Worm (Caenorhabditis elegans) whole organism, mixed stage, embryonic: ENCODE data around the gene Y43F8B.18.

Experiments
- M03D4.4 ChIP-seq: sonication (generic microtip); optimal IDR thresholded peaks from 2 replicates; lab custom pipeline; 2017; ENCODE audit warnings: mild to moderate bottlenecking, missing genetic modification characterization, missing compliant biosample characterization
- blmp-1 ChIP-seq: fragments of 150-350 bp; optimal IDR thresholded peaks from 2 replicates; lab custom pipeline; 2014; ENCODE audit warnings: missing biosample characterization, missing genetic modification characterization
- ces-1 ChIP-seq: fragments of 150-350 bp; optimal IDR thresholded peaks from 2 replicates; lab custom pipeline; 2014; ENCODE audit warnings: missing biosample characterization, missing genetic modification reagents, missing genetic modification characterization
- drap-1 ChIP-seq: fragments of 200-800 bp; sonication (Bioruptor generic); optimal IDR thresholded peaks from 3 replicates; lab custom pipeline; 2018; ENCODE audit warnings: mild to moderate bottlenecking, missing genetic modification characterization, missing compliant biosample characterization
- mab-5 ChIP-seq: fragments of 150-350 bp; optimal IDR thresholded peaks from 2 replicates; lab custom pipeline; 2014; ENCODE audit warnings: missing biosample characterization, missing genetic modification characterization
- mep-1 ChIP-seq: fragments of 150-350 bp; optimal IDR thresholded peaks from 2 replicates; lab custom pipeline; 2017; ENCODE audit warnings: missing biosample characterization, missing genetic modification reagents, missing genetic modification characterization, inconsistent platforms
- mls-2 ChIP-seq: sonication (generic microtip); optimal IDR thresholded peaks from 2 replicates; lab custom pipeline; 2016; ENCODE audit warnings: mild to moderate bottlenecking, missing genetic modification characterization, moderate library complexity, missing compliant biosample characterization
- nhr-12 ChIP-seq: fragments of 150-350 bp; optimal IDR thresholded peaks from 2 replicates; lab custom pipeline; 2014; ENCODE audit warnings: missing biosample characterization, missing genetic modification characterization
- nhr-237 ChIP-seq: fragments of 150-350 bp; optimal IDR thresholded peaks from 2 replicates; lab custom pipeline; 2014; ENCODE audit warnings: missing biosample characterization, missing genetic modification characterization
- nhr-76 ChIP-seq: sonication (generic microtip); optimal IDR thresholded peaks from 2 replicates; lab custom pipeline; 2017; ENCODE audit warnings: missing biosample characterization, missing genetic modification characterization
- pha-4 ChIP-seq: fragments of 150-350 bp; optimal IDR thresholded peaks from 2 replicates; lab custom pipeline; 2018; ENCODE audit warnings: missing biosample characterization, missing genetic modification reagents, missing genetic modification characterization
- snpc-4 ChIP-seq: fragments of 150-350 bp; optimal IDR thresholded peaks from 2 replicates; lab custom pipeline; 2014; ENCODE audit warnings: missing biosample characterization, missing genetic modification characterization
- ztf-11 ChIP-seq: fragments of 150-350 bp; optimal IDR thresholded peaks from 2 replicates; lab custom pipeline; 2014; ENCODE audit warnings: missing biosample characterization, missing genetic modification characterization

- TF ChIP-seq ztf-11 (tag; lab: Kevin White, UChicago) (no peak), pha-4 (no peak), drap-1 (GFP tag; lab: Kevin White, UChicago) (no peak), nhr-237 (no peak), mab-5 (tag; lab: Kevin White, UChicago) (no peak), snpc-4 (tag; lab: Kevin White, UChicago) (no peak), ces-1 (GFP tag; lab: Kevin White, UChicago) (no peak), M03D4.4 (tag; lab: Kevin White, UChicago) (no peak), nhr-12 (tag; lab: Kevin White, UChicago) (no peak), mls-2 (tag; lab: Kevin White, UChicago) (no peak), mep-1 (tag; lab: Kevin White, UChicago) (no peak), blmp-1 (tag; lab: Kevin White, UChicago) (no peak), nhr-76 (tag; lab: Kevin White, UChicago) (no peak)
These were observed 11.8 kb upstream of the Y43F8B.18 start, which contains the start of gene Y43F8B.10 for ce11 chrV:19473842-19474514.
